Worm (Caenorhabditis elegans) whole organism, L1 larva: ENCODE measurements around the gene fbxb-6.
"Not testable (repeated sequence)": the region's sequence is repeated elsewhere in the genome, so short reads cannot be mapped to it uniquely, and the experiment has no call there.

ENCODE experiments used
- aha-1 ChIP-seq: fragments of 150-350 bp; optimal IDR thresholded peaks from 2 replicates; lab custom pipeline; 2014; ENCODE audit warnings: missing biosample characterization, missing genetic modification characterization
- alr-1 ChIP-seq: fragments of 200-800 bp; sonication (Bioruptor generic); optimal IDR thresholded peaks from 2 replicates; lab custom pipeline; 2018; ENCODE audit warnings: borderline replicate concordance, mild to moderate bottlenecking, missing genetic modification characterization, missing compliant biosample characterization
- aly-2 ChIP-seq: fragments of 150-350 bp; optimal IDR thresholded peaks from 2 replicates; lab custom pipeline; 2014; ENCODE audit warnings: missing biosample characterization, missing genetic modification characterization
- blmp-1 ChIP-seq: fragments of 150-350 bp; optimal IDR thresholded peaks from 2 replicates; lab custom pipeline; 2014; ENCODE audit warnings: missing biosample characterization, missing genetic modification characterization
- ceh-63 ChIP-seq: fragments of 200-800 bp; sonication (Bioruptor generic); optimal IDR thresholded peaks from 2 replicates; lab custom pipeline; 2018; ENCODE audit warnings: mild to moderate bottlenecking, missing genetic modification characterization, missing compliant biosample characterization
- ceh-82 ChIP-seq, 3 experiments: fragments of 150-350 bp in 1 of 3; sonication (generic microtip) in 2 of 3; optimal IDR thresholded peaks; 2 replicates each; lab custom pipeline; 2014 to 2017; ENCODE audit warnings: missing biosample characterization in 3 of 3, missing genetic modification characterization in 3 of 3
- ces-1 ChIP-seq: fragments of 150-350 bp; optimal IDR thresholded peaks from 2 replicates; lab custom pipeline; 2014; ENCODE audit warnings: missing biosample characterization, missing genetic modification reagents, missing genetic modification characterization
- dpl-1 ChIP-seq, 3 experiments: fragments of 150-350 bp in 2 of 3; sonication (generic microtip) in 1 of 3; optimal IDR thresholded peaks; 2 replicates each; lab custom pipeline; 2014 to 2017; ENCODE audit warnings: missing biosample characterization in 3 of 3, missing genetic modification characterization in 3 of 3, missing genetic modification reagents in 3 of 3
- dsc-1 ChIP-seq: sonication (generic microtip); optimal IDR thresholded peaks from 2 replicates; lab custom pipeline; 2016; ENCODE audit warnings: mild to moderate bottlenecking, missing genetic modification characterization, missing compliant biosample characterization
- efl-1 ChIP-seq, 4 experiments: fragments of 150-350 bp; optimal IDR thresholded peaks in 3 of 4; peaks in 1 of 4; 1 replicate in 1 of 4; 2 replicates in 3 of 4; lab custom pipeline; 2014; ENCODE audit warnings: missing biosample characterization in 2 of 4, missing genetic modification characterization in 2 of 4, missing genetic modification reagents in 2 of 4
- efl-3 ChIP-seq: fragments of 200-800 bp; sonication (Bioruptor generic); optimal IDR thresholded peaks from 2 replicates; lab custom pipeline; 2018; ENCODE audit warnings: mild to moderate bottlenecking, missing genetic modification characterization, missing compliant biosample characterization
- egl-13 ChIP-seq: sonication (generic microtip); optimal IDR thresholded peaks from 2 replicates; lab custom pipeline; 2016; ENCODE audit warnings: missing genotype, missing genetic modification reagents, missing genetic modification characterization, missing compliant biosample characterization
- elt-3 ChIP-seq, 6 experiments: fragments of 150-350 bp in 1 of 6; sonication (generic microtip); optimal IDR thresholded peaks; 2 replicates each; lab custom pipeline; 2017 to 2018; ENCODE audit warnings: missing biosample characterization in 6 of 6, missing genetic modification characterization in 6 of 6, inconsistent platforms in 1 of 6
- fkh-8 ChIP-seq: sonication (generic microtip); optimal IDR thresholded peaks from 2 replicates; lab custom pipeline; 2016; ENCODE audit warnings: mild to moderate bottlenecking, missing genetic modification characterization, missing compliant biosample characterization
- fos-1 ChIP-seq: fragments of 150-350 bp; optimal IDR thresholded peaks from 2 replicates; lab custom pipeline; 2014; ENCODE audit warnings: missing biosample characterization, missing genetic modification characterization
- hlh-4 ChIP-seq: sonication (generic microtip); optimal IDR thresholded peaks from 2 replicates; lab custom pipeline; 2016; ENCODE audit warnings: mild to moderate bottlenecking, missing genetic modification characterization, missing compliant biosample characterization
- hpl-2 ChIP-seq: fragments of 150-350 bp; optimal IDR thresholded peaks from 2 replicates; lab custom pipeline; 2014; ENCODE audit warnings: missing biosample characterization, missing genetic modification reagents, missing genetic modification characterization
- irx-1 ChIP-seq: sonication (generic microtip); optimal IDR thresholded peaks from 2 replicates; lab custom pipeline; 2016; ENCODE audit warnings: missing genetic modification characterization, missing compliant biosample characterization
- lin-13 ChIP-seq: fragments of 150-350 bp; optimal IDR thresholded peaks from 2 replicates; lab custom pipeline; 2014; ENCODE audit warnings: missing biosample characterization, missing genetic modification reagents, missing genetic modification characterization
- lin-15B ChIP-seq: fragments of 150-350 bp; sonication (generic microtip); optimal IDR thresholded peaks from 3 replicates; lab custom pipeline; 2014; ENCODE audit warnings: missing biosample characterization, missing genetic modification characterization
- lin-35 ChIP-seq, 2 experiments: fragments of 150-350 bp; optimal IDR thresholded peaks; 2 replicates each; lab custom pipeline; 2014; ENCODE audit warnings: missing biosample characterization in 2 of 2, missing genetic modification characterization in 2 of 2, missing genetic modification reagents in 2 of 2
- lin-39 ChIP-seq: fragments of 150-350 bp; optimal IDR thresholded peaks from 2 replicates; lab custom pipeline; 2014; ENCODE audit warnings: missing biosample characterization, missing genetic modification reagents, missing genetic modification characterization
- lsy-2 ChIP-seq, 2 experiments: fragments of 150-350 bp; optimal IDR thresholded peaks; 2 replicates each; lab custom pipeline; 2014; ENCODE audit warnings: missing biosample characterization in 2 of 2, missing genetic modification characterization in 2 of 2
- mab-9 ChIP-seq: fragments of 200-800 bp; sonication (Bioruptor generic); IDR thresholded peaks from 2 replicates; pipeline ENCODE4 v1.3.6; 2022; ENCODE audit warnings: missing genetic modification reagents, missing genetic modification characterization, missing compliant biosample characterization
- mdl-1 ChIP-seq, 2 experiments: fragments of 150-350 bp; optimal IDR thresholded peaks; 2 replicates each; lab custom pipeline; 2014 to 2017; ENCODE audit warnings: missing biosample characterization in 2 of 2, missing genetic modification characterization in 2 of 2, inconsistent platforms in 1 of 2
- mep-1 ChIP-seq: fragments of 150-350 bp; optimal IDR thresholded peaks from 2 replicates; lab custom pipeline; 2014; ENCODE audit warnings: missing biosample characterization, missing genetic modification characterization
- nhr-11 ChIP-seq: fragments of 150-350 bp; optimal IDR thresholded peaks from 2 replicates; lab custom pipeline; 2014; ENCODE audit warnings: missing biosample characterization, missing genetic modification characterization
- nhr-19 ChIP-seq: fragments of 200-800 bp; sonication (Bioruptor generic); conservative IDR thresholded peaks from 2 replicates; pipeline ENCODE4 v1.3.6; 2022; ENCODE audit warnings: missing genetic modification characterization, missing compliant biosample characterization
- nhr-28 ChIP-seq: fragments of 150-350 bp; optimal IDR thresholded peaks from 2 replicates; lab custom pipeline; 2014; ENCODE audit warnings: missing biosample characterization, missing genetic modification characterization
- nhr-71 ChIP-seq: sonication (generic microtip); optimal IDR thresholded peaks from 2 replicates; lab custom pipeline; 2016; ENCODE audit warnings: mild to moderate bottlenecking, missing genetic modification characterization, moderate library complexity, missing compliant biosample characterization
- nhr-76 ChIP-seq: sonication (generic microtip); optimal IDR thresholded peaks from 2 replicates; lab custom pipeline; 2017; ENCODE audit warnings: missing biosample characterization, missing genetic modification characterization
- pax-3 ChIP-seq: fragments of 200-800 bp; sonication (Bioruptor generic); optimal IDR thresholded peaks from 2 replicates; lab custom pipeline; 2018; ENCODE audit warnings: mild to moderate bottlenecking, missing genetic modification characterization, moderate library complexity, missing compliant biosample characterization
- pqm-1 ChIP-seq: sonication (generic microtip); optimal IDR thresholded peaks from 3 replicates; lab custom pipeline; 2017; ENCODE audit warnings: missing biosample characterization, missing genetic modification characterization
- skn-1 ChIP-seq: fragments of 150-350 bp; optimal IDR thresholded peaks from 2 replicates; lab custom pipeline; 2014; ENCODE audit warnings: missing biosample characterization, missing genetic modification characterization
- sox-4 ChIP-seq: sonication (generic microtip); optimal IDR thresholded peaks from 2 replicates; lab custom pipeline; 2016; ENCODE audit warnings: missing genetic modification characterization, missing compliant biosample characterization
- sup-37 ChIP-seq: fragments of 200-800 bp; sonication (Bioruptor generic); optimal IDR thresholded peaks from 2 replicates; lab custom pipeline; 2018; ENCODE audit warnings: mild to moderate bottlenecking, missing genetic modification characterization, missing compliant biosample characterization
- swsn-7 ChIP-seq: sonication (generic microtip); optimal IDR thresholded peaks from 2 replicates; lab custom pipeline; 2016; ENCODE audit warnings: missing genetic modification characterization, missing compliant biosample characterization
- tbx-2 ChIP-seq: sonication (generic microtip); optimal IDR thresholded peaks from 2 replicates; lab custom pipeline; 2016; ENCODE audit warnings: missing genetic modification characterization, missing compliant biosample characterization
- xbp-1 ChIP-seq: sonication (generic microtip); optimal IDR thresholded peaks from 2 replicates; lab custom pipeline; 2016; ENCODE audit warnings: missing genetic modification characterization, missing compliant biosample characterization
- ztf-11 ChIP-seq, 2 experiments: sonication (generic microtip); optimal IDR thresholded peaks; 2 replicates each; lab custom pipeline; 2016 to 2017; ENCODE audit warnings: missing genetic modification characterization in 2 of 2, missing biosample characterization in 1 of 2, missing compliant biosample characterization in 1 of 2

The fbxb-6 gene

DNA sequence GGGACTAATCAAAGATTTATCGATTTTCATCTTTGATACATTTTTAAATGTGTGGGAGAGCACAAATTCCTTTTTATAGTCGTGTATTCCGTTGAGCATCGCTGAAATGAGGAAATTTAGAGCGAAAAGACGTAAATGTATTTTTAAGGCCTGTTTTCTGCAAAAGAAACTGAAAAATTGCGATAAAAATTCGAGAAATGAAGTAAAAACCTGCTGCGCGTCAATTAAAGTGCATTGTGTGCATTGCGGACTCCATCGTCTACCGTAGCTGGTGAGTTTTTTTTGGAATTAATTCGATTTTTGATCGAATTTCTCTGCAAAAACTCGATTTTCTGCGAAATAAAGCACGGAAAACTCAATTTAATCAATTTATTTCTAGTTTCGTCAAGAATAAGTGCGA, 25.3 kb upstream of the fbxb-6 start, which contains the start of gene bath-19:
Gene bath-19 (minus strand): TSS at position 101 of the 400 bp plus-strand sequence.
- no peak for TF ChIP-seq egl-13 (tag; lab: Kevin White, UChicago)
- no peak for TF ChIP-seq nhr-28 (tag; lab: Kevin White, UChicago)
- TF ChIP-seq pax-3 (tag; lab: Kevin White, UChicago): no peak
- no peak for TF ChIP-seq alr-1 (tag; lab: Kevin White, UChicago)
- TF ChIP-seq nhr-76: no peak
- TF ChIP-seq tbx-2 (tag; lab: Kevin White, UChicago): no peak
- TF ChIP-seq efl-1 (optimal IDR thresholded peaks at IDR 0.05; lab: Kevin White, UChicago): no peak
- no peak for TF ChIP-seq efl-1 (GFP tag; optimal IDR thresholded peaks at IDR 0.05 in 1 of 2; lab: Kevin White, UChicago)
- no peak for TF ChIP-seq elt-3 (tag; optimal IDR thresholded peaks at IDR 0.05; lab: Kevin White, UChicago)
- TF ChIP-seq lin-39: no peak
- no peak for TF ChIP-seq skn-1 (tag; lab: Kevin White, UChicago)
- no peak for TF ChIP-seq aha-1
- TF ChIP-seq fos-1 (tag; lab: Kevin White, UChicago): no peak

ce11 chrII:2042447-2042846, 22.1 kb upstream of the fbxb-6 start, which contains the start of gene bath-20:
bath-20 (minus strand) TSS chrII:2042547.
- TF ChIP-seq sox-4 (tag; lab: Kevin White, UChicago) (no peak), lin-15B (tag; lab: Kevin White, UChicago) (no peak), efl-1 (optimal IDR thresholded peaks at IDR 0.05; lab: Kevin White, UChicago) (no peak), efl-1 (GFP tag; optimal IDR thresholded peaks at IDR 0.05 in 1 of 2; lab: Kevin White, UChicago) (peak in 1 of 2 experiments; percentile 41)

DNA sequence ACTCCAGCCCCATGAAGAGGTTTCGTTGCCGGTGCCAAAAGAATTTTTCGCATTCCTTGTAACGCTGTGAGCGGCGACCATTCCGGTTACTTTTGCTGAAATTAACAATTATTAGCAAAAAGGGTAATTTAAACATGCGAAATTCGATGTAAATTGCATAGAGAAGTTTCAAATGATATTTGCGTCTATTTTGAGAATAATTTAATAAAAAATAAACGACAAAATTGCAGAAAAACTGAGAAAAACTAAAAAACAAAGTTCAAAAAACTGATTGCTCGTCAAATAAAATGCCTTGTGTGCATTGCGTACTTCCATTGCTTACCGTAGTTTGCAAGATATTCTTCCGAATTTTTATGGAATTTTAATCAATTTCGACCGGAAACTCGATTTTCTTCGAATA, 19.1 kb upstream of the fbxb-6 start, which contains the start of gene bath-24:
Gene bath-24 (minus strand): TSS at position 101 of the 400 bp plus-strand sequence.
- TF ChIP-seq nhr-71 (no peak), hpl-2 (GFP tag; lab: Kevin White, UChicago) (no peak), nhr-11 (tag; lab: Kevin White, UChicago) (no peak), blmp-1 (tag; lab: Kevin White, UChicago) (no peak), pqm-1 (tag; lab: Kevin White, UChicago) (no peak), skn-1 (tag; lab: Kevin White, UChicago) (no peak), ceh-63 (GFP tag; lab: Kevin White, UChicago) (no peak), efl-3 (no peak), hlh-4 (tag; lab: Kevin White, UChicago) (no peak), nhr-28 (tag; lab: Kevin White, UChicago) (no peak), mdl-1 (tag; optimal IDR thresholded peaks at IDR 0.05; lab: Kevin White, UChicago) (no peak), aly-2 (no peak)
- TF ChIP-seq, all 84 proteins: peak for 0

- TF ChIP-seq ces-1 (GFP tag; lab: Kevin White, UChicago); dsc-1 (tag; lab: Kevin White, UChicago); xbp-1 (tag; lab: Kevin White, UChicago): not testable (repeated sequence)
Observed at ce11 chrII:2046556-2046955, 18.0 kb upstream of the fbxb-6 start, which contains the start of gene math-1. math-1 (minus strand) TSS chrII:2046656.

- TF ChIP-seq sup-37 (GFP tag; lab: Kevin White, UChicago) (no peak), ceh-82 (tag; optimal IDR thresholded peaks at IDR 0.05; lab: Kevin White, UChicago) (no peak), skn-1 (tag; lab: Kevin White, UChicago) (no peak), efl-1 (optimal IDR thresholded peaks at IDR 0.05; lab: Kevin White, UChicago) (no peak), efl-1 (GFP tag; optimal IDR thresholded peaks at IDR 0.05 in 1 of 2; lab: Kevin White, UChicago) (peak in 1 of 2 experiments; percentile 77)
Observed at ce11 chrII:2051372-2051771, 13.2 kb upstream of the fbxb-6 start, which contains the start of gene fbxb-35. fbxb-35 (plus strand) TSS chrII:2051672.

ce11 chrII:2058985-2059384, 5.6 kb upstream of the fbxb-6 start, which contains the start of gene F07E5.5:
F07E5.5 (minus strand) TSS chrII:2059070.
- TF ChIP-seq lin-35 (GFP tag; optimal IDR thresholded peaks at IDR 0.05; lab: Kevin White, UChicago) (peak; percentile 61 to 77), fkh-8 (tag; lab: Kevin White, UChicago) (peak; percentile 43), dpl-1 (GFP tag; optimal IDR thresholded peaks at IDR 0.05; lab: Kevin White, UChicago) (peak; percentile 54 to 78 (median 74)), lin-39 (peak; percentile 5), mep-1 (tag; lab: Kevin White, UChicago) (peak; percentile 77), nhr-19 (peak; percentile 49), skn-1 (tag; lab: Kevin White, UChicago) (peak; percentile 55), mab-9 (GFP tag; lab: Robert Waterston, UW) (no peak), mdl-1 (tag; optimal IDR thresholded peaks at IDR 0.05; lab: Kevin White, UChicago) (peak in 1 of 2 experiments; percentile 14), lin-13 (GFP tag; lab: Kevin White, UChicago) (peak; percentile 4), lin-15B (tag; lab: Kevin White, UChicago) (peak; percentile 41), ces-1 (GFP tag; lab: Kevin White, UChicago) (no peak), irx-1 (no peak), ztf-11 (tag; optimal IDR thresholded peaks at IDR 0.05; lab: Kevin White, UChicago) (no peak), swsn-7 (peak; percentile 51), lsy-2 (tag; optimal IDR thresholded peaks at IDR 0.05; lab: Kevin White, UChicago) (peak; percentile 96 to 98)
